Worm (Caenorhabditis elegans): ENCODE measurements around the gene K10H10.4.
A peak's percentile ranks its signal among the peaks of the same experiment; 100 is the strongest.

The K10H10.4 gene

DNA sequence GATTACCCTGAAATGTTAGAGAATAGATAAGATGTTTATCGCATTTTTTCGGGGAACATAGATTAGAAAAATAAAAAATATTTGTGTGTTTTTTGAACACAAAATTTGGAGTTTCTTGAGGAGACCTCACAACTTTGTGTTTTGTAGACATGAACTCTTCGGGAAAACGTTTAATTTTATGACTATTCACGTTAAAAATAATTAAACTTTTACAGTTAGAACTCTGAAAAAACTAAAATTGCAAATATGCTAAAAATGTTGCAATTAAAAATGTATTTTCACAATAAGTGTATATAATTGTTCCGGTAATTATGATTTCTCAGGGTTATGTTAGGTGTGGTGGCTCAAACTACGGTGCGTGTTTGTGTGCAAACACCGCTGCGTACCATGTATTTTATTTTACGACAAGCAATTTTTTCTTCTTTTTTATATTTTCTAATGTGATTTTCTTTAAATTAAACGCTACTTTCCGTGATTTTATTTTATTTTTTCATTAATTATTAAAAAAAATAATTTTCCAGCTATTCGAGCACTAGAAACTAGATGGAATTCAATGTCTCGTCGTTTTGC, 28.1 kb downstream of the K10H10.4 start, which contains the start of the genes F57C2.5 and spat-1 (continued):
- peak; percentile 62 for TF ChIP-seq nhr-80 (tag; optimal IDR thresholded peaks at IDR 0.05)
- no peak for TF ChIP-seq Y53G8AR.9 (GFP tag; conservative IDR thresholded peaks at IDR 0.05)
- TF ChIP-seq ztf-6 (GFP tag; IDR thresholded peaks at IDR 0.05) = no peak
- TF ChIP-seq nhr-90 (tag; optimal IDR thresholded peaks at IDR 0.05) = no peak
- TF ChIP-seq snpc-1.3 (tag; optimal IDR thresholded peaks at IDR 0.05; ENCODE audit: insufficient read depth) = peak; percentile 36
- no peak for TF ChIP-seq xnd-1 (tag; optimal IDR thresholded peaks at IDR 0.05)
- TF ChIP-seq F49E8.2 (tag; optimal IDR thresholded peaks at IDR 0.05; ENCODE audit: insufficient read depth) = peak; percentile 38
- TF ChIP-seq efl-1 (GFP tag; optimal IDR thresholded peaks at IDR 0.05) = no peak
- TF ChIP-seq F33H1.4 (GFP tag; IDR thresholded peaks at IDR 0.05) = peak; percentile 42; the same call in 1 of the 2 replicates
- no peak for TF ChIP-seq bed-1 (GFP tag; IDR thresholded peaks at IDR 0.05)
- TF ChIP-seq K12H6.12 (tag; optimal IDR thresholded peaks at IDR 0.05) = peak; percentile 76
- TF ChIP-seq dox-1 (GFP tag; IDR thresholded peaks at IDR 0.05) = peak; percentile 68; the same call in 1 of the 2 replicates
- no peak for TF ChIP-seq mes-4 (tag; optimal IDR thresholded peaks at IDR 0.05)
- 0 out of 2 replicates have a peak, but pooled peaks have one; percentile 10 for TF ChIP-seq let-526 (GFP tag; IDR thresholded peaks at IDR 0.05)
- no peak for TF ChIP-seq snpc-4 (GFP tag; optimal IDR thresholded peaks at IDR 0.05)
- TF ChIP-seq snpc-4 (tag; optimal IDR thresholded peaks at IDR 0.05) = peak in 3 of 4 experiments; percentile 27 to 44 (median 40)
- TF ChIP-seq ztf-26 (tag; optimal IDR thresholded peaks at IDR 0.05) = no peak
- TF ChIP-seq let-607 (tag; optimal IDR thresholded peaks at IDR 0.05) = peak in 1 of 2 experiments; percentile 32
- TF ChIP-seq ekl-4 (GFP tag; IDR thresholded peaks at IDR 0.05) = no peak
- TF ChIP-seq ztf-28 (GFP tag; IDR thresholded peaks at IDR 0.05) = peak; percentile 45; the same call in 1 of the 2 replicates
- TF ChIP-seq ccch-3 (GFP tag; optimal IDR thresholded peaks at IDR 0.05) = peak; percentile 66
- TF ChIP-seq tbp1 (GFP tag; optimal IDR thresholded peaks at IDR 0.05) = peak; percentile 44
- peak; percentile 59 for TF ChIP-seq ceh-27 (GFP tag; optimal IDR thresholded peaks at IDR 0.05)
- TF ChIP-seq B0336.3 (GFP tag; IDR thresholded peaks at IDR 0.05) = 0 out of 2 replicates have a peak, but pooled peaks have one; percentile 23
- TF ChIP-seq ceh-100 (GFP tag; IDR thresholded peaks at IDR 0.05) = peak; percentile 97
- TF ChIP-seq ztf-3 (GFP tag; optimal IDR thresholded peaks at IDR 0.05) = no peak
- TF ChIP-seq gei-17 (GFP tag; optimal IDR thresholded peaks at IDR 0.05) = no peak
- TF ChIP-seq hmg-1.2 (GFP tag; IDR thresholded peaks at IDR 0.05) = peak; percentile 49; the same call in 1 of the 2 replicates
- no peak for TF ChIP-seq F55B11.4 (tag; optimal IDR thresholded peaks at IDR 0.05; ENCODE audit: borderline replicate concordance, insufficient read depth)
- TF ChIP-seq cebp-1 (GFP tag; IDR thresholded peaks at IDR 0.05) = no peak
- peak; percentile 49 for TF ChIP-seq cebp-1 (tag; optimal IDR thresholded peaks at IDR 0.05)

DNA sequence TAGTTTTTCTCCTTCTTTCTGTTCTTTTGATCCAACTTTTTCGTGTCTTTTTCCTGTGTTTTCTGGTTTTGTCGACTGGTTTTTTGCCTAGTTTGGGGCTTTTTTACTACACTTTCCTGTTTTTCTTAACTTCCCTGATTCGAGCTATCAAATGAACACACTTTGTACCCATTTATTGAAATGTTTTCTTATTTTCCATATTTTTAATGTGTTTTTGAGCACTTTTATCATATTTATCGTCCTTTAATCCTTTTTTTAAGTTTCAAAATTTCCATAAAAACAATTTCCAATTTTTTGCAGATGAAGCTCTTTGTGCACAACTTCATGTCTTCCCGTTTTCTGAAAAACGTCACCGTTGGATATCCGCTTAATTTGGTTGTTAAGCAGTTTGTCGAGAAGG, 33.8 kb downstream of the K10H10.4 start, which contains the start of gene C04H5.1:
TSS of gene C04H5.1 (plus strand) at position 301 of the 400 bp plus-strand sequence.
- TF ChIP-seq bed-2 (GFP tag; IDR thresholded peaks at IDR 0.05) = no peak
- TF ChIP-seq nfyb-1 (GFP tag; IDR thresholded peaks at IDR 0.05) = no peak
- no peak for TF ChIP-seq attf-6 (GFP tag; IDR thresholded peaks at IDR 0.05)
- TF ChIP-seq nfya-1 (tag; optimal IDR thresholded peaks at IDR 0.05; ENCODE audit: borderline replicate concordance, insufficient read depth) = no peak
- no peak for TF ChIP-seq ztf-22 (GFP tag; optimal IDR thresholded peaks at IDR 0.05)
- no peak for TF ChIP-seq tbx-9 (tag; optimal IDR thresholded peaks at IDR 0.05; ENCODE audit: borderline replicate concordance)
- no peak for TF ChIP-seq tbp1 (GFP tag; optimal IDR thresholded peaks at IDR 0.05)
- no peak for TF ChIP-seq snpc-4 (GFP tag; optimal IDR thresholded peaks at IDR 0.05)
- TF ChIP-seq snpc-4 (tag; optimal IDR thresholded peaks at IDR 0.05) = no peak
- no peak for TF ChIP-seq athp-1 (tag; optimal IDR thresholded peaks at IDR 0.05)
- no peak for TF ChIP-seq lin-54 (GFP tag; optimal IDR thresholded peaks at IDR 0.05)
- no peak for TF ChIP-seq ztf-3 (GFP tag; optimal IDR thresholded peaks at IDR 0.05)
- no peak for TF ChIP-seq ztf-26 (tag; optimal IDR thresholded peaks at IDR 0.05)
- TF ChIP-seq F10E7.11 (tag; optimal IDR thresholded peaks at IDR 0.05) = no peak
- TF ChIP-seq F33H1.4 (GFP tag; IDR thresholded peaks at IDR 0.05) = no peak
- TF ChIP-seq bed-1 (GFP tag; IDR thresholded peaks at IDR 0.05) = no peak
- no peak for TF ChIP-seq nhr-80 (tag; optimal IDR thresholded peaks at IDR 0.05)
- no peak for TF ChIP-seq lin-26 (GFP tag; IDR thresholded peaks at IDR 0.05)
- no peak for TF ChIP-seq ceh-91 (GFP tag; IDR thresholded peaks at IDR 0.05)
